Worm (Caenorhabditis elegans): ENCODE measurements around the gene oef-1.

DNA sequence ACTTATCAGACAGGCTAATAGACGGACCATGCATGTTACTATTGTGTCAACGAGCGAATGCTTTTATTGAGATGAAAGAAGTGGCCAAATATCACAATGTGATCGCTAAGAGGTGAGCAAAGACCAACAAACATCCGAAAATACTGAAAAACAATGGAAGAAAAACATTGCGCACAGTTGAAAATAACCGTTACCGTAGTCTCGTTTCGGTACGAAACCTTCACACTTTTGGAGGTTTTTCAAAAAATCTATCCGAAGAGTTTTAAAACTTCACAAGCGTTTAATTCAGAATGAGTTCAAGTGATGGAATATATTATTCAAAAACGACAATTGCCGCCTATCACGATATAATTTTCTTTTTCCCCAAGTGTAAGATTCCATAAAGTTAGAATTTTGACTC lies 39.4 kb upstream of the oef-1 start:
- TF ChIP-seq ces-1 (GFP tag; optimal IDR thresholded peaks at IDR 0.05), result no peak
- no peak for TF ChIP-seq nhr-76 (tag; optimal IDR thresholded peaks at IDR 0.05)
- TF ChIP-seq ham-2 (GFP tag; optimal IDR thresholded peaks at IDR 0.05), result no peak
- no peak for TF ChIP-seq unc-39 (tag; optimal IDR thresholded peaks at IDR 0.05)
- no peak for TF ChIP-seq lin-32 (GFP tag; optimal IDR thresholded peaks at IDR 0.05)
- TF ChIP-seq unc-62 (GFP tag; optimal IDR thresholded peaks at IDR 0.05), result no peak
- TF ChIP-seq ztf-11 (tag; optimal IDR thresholded peaks at IDR 0.05), result no peak
- TF ChIP-seq nhr-12 (tag; optimal IDR thresholded peaks at IDR 0.05), result no peak
- TF ChIP-seq cnd-1 (tag; optimal IDR thresholded peaks at IDR 0.05), result no peak
- no peak for TF ChIP-seq bed-3 (GFP tag; optimal IDR thresholded peaks at IDR 0.05)
- no peak for TF ChIP-seq mep-1 (tag; optimal IDR thresholded peaks at IDR 0.05)
- no peak for TF ChIP-seq lin-13 (tag; optimal IDR thresholded peaks at IDR 0.05)
- TF ChIP-seq nhr-237 (tag; optimal IDR thresholded peaks at IDR 0.05), result no peak

All from whole organism, mixed stage, embryonic.